Worm (Caenorhabditis elegans) whole organism, young adult: Measurements from ENCODE around the gene gldi-2.

ENCODE experiments used
- B0035.1 ChIP-seq: sonication (generic microtip); optimal IDR thresholded peaks from 2 replicates; lab custom pipeline; 2016; ENCODE audit warnings: missing genetic modification characterization, mild to moderate bottlenecking, missing compliant biosample characterization, missing genotype, missing genetic modification reagents
- B0261.1 ChIP-seq: sonication (generic microtip); optimal IDR thresholded peaks from 2 replicates; lab custom pipeline; 2016; ENCODE audit warnings: mild to moderate bottlenecking, missing genetic modification characterization, moderate library complexity, missing compliant biosample characterization
- B0336.3 ChIP-seq: fragments of 200-800 bp; sonication (Bioruptor generic); IDR thresholded peaks from 2 replicates; pipeline ENCODE4 v1.3.6; 2022; ENCODE audit warnings: missing genetic modification characterization, missing compliant biosample characterization
- F39B2.1 ChIP-seq: fragments of 200-800 bp; sonication (Bioruptor generic); IDR thresholded peaks from 2 replicates; pipeline ENCODE4 v1.3.6; 2022; ENCODE audit warnings: missing genetic modification reagents, missing genetic modification characterization, missing compliant biosample characterization
- F49E8.2 ChIP-seq: sonication (generic microtip); optimal IDR thresholded peaks from 3 replicates; lab custom pipeline; 2017; ENCODE audit warnings: missing genetic modification characterization, mild to moderate bottlenecking, missing compliant biosample characterization, antibody characterized with exemption, moderate library complexity; ENCODE audit not compliant: insufficient read depth
- F57A8.1 ChIP-seq: fragments of 200-800 bp; sonication (Bioruptor generic); optimal IDR thresholded peaks from 2 replicates; lab custom pipeline; 2018; ENCODE audit warnings: mild to moderate bottlenecking, missing genetic modification characterization, moderate library complexity, missing compliant biosample characterization
- K11D2.4 ChIP-seq: fragments of 200-800 bp; sonication (Bioruptor generic); IDR thresholded peaks from 2 replicates; pipeline ENCODE4 v1.3.6; 2022; ENCODE audit warnings: missing genetic modification reagents, missing genetic modification characterization, missing compliant biosample characterization
- K12H6.12 ChIP-seq: fragments of 200-800 bp; sonication (Bioruptor generic); optimal IDR thresholded peaks from 2 replicates; lab custom pipeline; 2018; ENCODE audit warnings: mild to moderate bottlenecking, missing genetic modification characterization, missing compliant biosample characterization
- T26A5.8 ChIP-seq: sonication (generic microtip); optimal IDR thresholded peaks from 2 replicates; lab custom pipeline; 2016; ENCODE audit warnings: missing genetic modification characterization, missing compliant biosample characterization
- Y53F4B.3 ChIP-seq: fragments of 200-800 bp; sonication (Bioruptor generic); IDR thresholded peaks from 2 replicates; pipeline ENCODE4 v1.3.6; 2022; ENCODE audit warnings: missing genetic modification reagents, missing genetic modification characterization, missing compliant biosample characterization
- Y95B8A.8 ChIP-seq: fragments of 200-800 bp; sonication (Bioruptor generic); IDR thresholded peaks from 2 replicates; pipeline ENCODE4 v1.3.6; 2022; ENCODE audit warnings: missing genetic modification reagents, missing genetic modification characterization, missing compliant biosample characterization
- akir-1 ChIP-seq: fragments of 200-800 bp; sonication (Bioruptor generic); optimal IDR thresholded peaks from 2 replicates; lab custom pipeline; 2018; ENCODE audit warnings: mild to moderate bottlenecking, missing genetic modification characterization, moderate library complexity, missing compliant biosample characterization
- aptf-2 ChIP-seq: fragments of 200-800 bp; sonication (Bioruptor generic); conservative IDR thresholded peaks from 2 replicates; pipeline ENCODE4 v1.3.6; 2022; ENCODE audit warnings: missing genetic modification reagents, missing genetic modification characterization, missing compliant biosample characterization
- bed-2 ChIP-seq: fragments of 200-800 bp; sonication (Bioruptor generic); IDR thresholded peaks from 2 replicates; pipeline ENCODE4 v1.3.6; 2022; ENCODE audit warnings: missing genetic modification reagents, missing genetic modification characterization, missing compliant biosample characterization
- ceh-100 ChIP-seq: fragments of 200-800 bp; sonication (Bioruptor generic); IDR thresholded peaks from 2 replicates; pipeline ENCODE4 v1.3.6; 2022; ENCODE audit warnings: missing genetic modification reagents, missing genetic modification characterization, missing compliant biosample characterization
- ceh-27 ChIP-seq: fragments of 200-800 bp; sonication (Bioruptor generic); optimal IDR thresholded peaks from 2 replicates; lab custom pipeline; 2018; ENCODE audit warnings: mild to moderate bottlenecking, missing genetic modification characterization, moderate library complexity, missing compliant biosample characterization
- ceh-58 ChIP-seq: fragments of 200-800 bp; sonication (Bioruptor generic); IDR thresholded peaks from 2 replicates; pipeline ENCODE4 v1.3.6; 2022; ENCODE audit warnings: missing genetic modification characterization, missing compliant biosample characterization
- ceh-91 ChIP-seq: fragments of 200-800 bp; sonication (Bioruptor generic); IDR thresholded peaks from 2 replicates; pipeline ENCODE4 v1.3.6; 2022; ENCODE audit warnings: missing genetic modification reagents, missing genetic modification characterization, missing compliant biosample characterization
- dpff-1 ChIP-seq: sonication (generic microtip); optimal IDR thresholded peaks from 2 replicates; lab custom pipeline; 2017; ENCODE audit warnings: mild to moderate bottlenecking, missing genetic modification characterization, missing compliant biosample characterization
- efl-1 ChIP-seq: fragments of 150-350 bp; optimal IDR thresholded peaks from 2 replicates; lab custom pipeline; 2014; ENCODE audit warnings: missing biosample characterization, missing genetic modification reagents, missing genetic modification characterization
- egl-18 ChIP-seq: fragments of 200-800 bp; sonication (Bioruptor generic); IDR thresholded peaks from 2 replicates; pipeline ENCODE4 v1.3.6; 2022; ENCODE audit warnings: missing genetic modification reagents, missing genetic modification characterization, missing compliant biosample characterization
- gei-17 ChIP-seq: fragments of 200-800 bp; sonication (Bioruptor generic); optimal IDR thresholded peaks from 2 replicates; lab custom pipeline; 2018; ENCODE audit warnings: mild to moderate bottlenecking, missing genetic modification characterization, missing compliant biosample characterization
- hlh-12 ChIP-seq: sonication (generic microtip); optimal IDR thresholded peaks from 2 replicates; lab custom pipeline; 2016; ENCODE audit warnings: missing genetic modification characterization, missing compliant biosample characterization
- hlh-26 ChIP-seq: fragments of 200-800 bp; sonication (Bioruptor generic); conservative IDR thresholded peaks from 2 replicates; pipeline ENCODE4 v1.3.6; 2022; ENCODE audit warnings: missing genetic modification reagents, missing genetic modification characterization, missing compliant biosample characterization
- hmg-20 ChIP-seq: fragments of 200-800 bp; sonication (Bioruptor generic); IDR thresholded peaks from 2 replicates; pipeline ENCODE4 v1.3.6; 2022; ENCODE audit warnings: missing genetic modification reagents, missing genetic modification characterization, missing compliant biosample characterization
- hrde-1 ChIP-seq: sonication (generic microtip); optimal IDR thresholded peaks from 2 replicates; lab custom pipeline; 2016; ENCODE audit warnings: missing genetic modification characterization, mild to moderate bottlenecking, missing compliant biosample characterization, moderate library complexity, missing genotype, missing genetic modification reagents, borderline replicate concordance
- hsf-1 ChIP-seq: fragments of 200-800 bp; sonication (Bioruptor generic); IDR thresholded peaks from 2 replicates; pipeline ENCODE4 v1.3.6; 2022; ENCODE audit warnings: missing genetic modification reagents, missing genetic modification characterization, missing compliant biosample characterization
- let-526 ChIP-seq: fragments of 200-800 bp; sonication (Bioruptor generic); IDR thresholded peaks from 2 replicates; pipeline ENCODE4 v1.3.6; 2022; ENCODE audit warnings: missing genetic modification reagents, missing genetic modification characterization, missing compliant biosample characterization
- let-607 ChIP-seq, 2 experiments: fragments of 200-800 bp in 1 of 2; sonication (Bioruptor generic) in 1 of 2; sonication (generic microtip) in 1 of 2; optimal IDR thresholded peaks; 2 replicates each; lab custom pipeline; 2016 to 2018; ENCODE audit warnings: mild to moderate bottlenecking in 2 of 2, missing compliant biosample characterization in 2 of 2, missing genetic modification characterization in 2 of 2, moderate library complexity in 2 of 2, missing genotype in 1 of 2
- lin-35 ChIP-seq, 3 experiments: fragments of 150-350 bp in 2 of 3; sonication (generic microtip) in 1 of 3; optimal IDR thresholded peaks; 2 replicates each; lab custom pipeline; 2014 to 2018; ENCODE audit warnings: missing biosample characterization in 3 of 3, missing genetic modification characterization in 3 of 3, missing genetic modification reagents in 3 of 3
- lin-40 ChIP-seq: sonication (generic microtip); optimal IDR thresholded peaks from 2 replicates; lab custom pipeline; 2016; ENCODE audit warnings: missing genetic modification characterization, mild to moderate bottlenecking, missing compliant biosample characterization, missing genotype, missing genetic modification reagents
- lir-1 ChIP-seq: fragments of 200-800 bp; sonication (Bioruptor generic); conservative IDR thresholded peaks from 2 replicates; pipeline ENCODE4 v1.3.6; 2022; ENCODE audit warnings: missing genetic modification reagents, missing genetic modification characterization, missing compliant biosample characterization
- lsl-1 ChIP-seq: fragments of 200-800 bp; sonication (Bioruptor generic); optimal IDR thresholded peaks from 2 replicates; lab custom pipeline; 2018; ENCODE audit warnings: mild to moderate bottlenecking, missing genetic modification characterization, moderate library complexity, missing compliant biosample characterization
- lsy-27 ChIP-seq: sonication (generic microtip); optimal IDR thresholded peaks from 2 replicates; lab custom pipeline; 2017; ENCODE audit warnings: missing genetic modification characterization, mild to moderate bottlenecking, missing compliant biosample characterization, antibody characterized with exemption, missing genotype, borderline replicate concordance; ENCODE audit not compliant: insufficient read depth
- madf-6 ChIP-seq: fragments of 200-800 bp; sonication (Bioruptor generic); IDR thresholded peaks from 2 replicates; pipeline ENCODE4 v1.3.6; 2022; ENCODE audit warnings: missing genetic modification reagents, missing genetic modification characterization, missing compliant biosample characterization
- mel-28 ChIP-seq: sonication (generic microtip); optimal IDR thresholded peaks from 2 replicates; lab custom pipeline; 2016; ENCODE audit warnings: borderline replicate concordance, mild to moderate bottlenecking, missing genetic modification characterization, missing compliant biosample characterization
- mes-4 ChIP-seq: sonication (generic microtip); optimal IDR thresholded peaks from 2 replicates; lab custom pipeline; 2016; ENCODE audit warnings: missing genotype, missing genetic modification characterization, missing compliant biosample characterization
- pbrm-1 ChIP-seq: fragments of 200-800 bp; sonication (Bioruptor generic); IDR thresholded peaks from 2 replicates; pipeline ENCODE4 v1.3.6; 2022; ENCODE audit warnings: missing genetic modification reagents, missing genetic modification characterization, missing compliant biosample characterization
- sdz-38 ChIP-seq: sonication (generic microtip); optimal IDR thresholded peaks from 2 replicates; lab custom pipeline; 2016; ENCODE audit warnings: missing genotype, missing genetic modification characterization, missing compliant biosample characterization
- snpc-1.3 ChIP-seq: sonication (generic microtip); optimal IDR thresholded peaks from 2 replicates; lab custom pipeline; 2017; ENCODE audit warnings: missing genetic modification characterization, mild to moderate bottlenecking, missing compliant biosample characterization, antibody characterized with exemption, moderate library complexity, missing genotype, missing genetic modification reagents; ENCODE audit not compliant: insufficient read depth
- tbx-9 ChIP-seq: sonication (generic microtip); optimal IDR thresholded peaks from 2 replicates; lab custom pipeline; 2016; ENCODE audit warnings: borderline replicate concordance, missing genetic modification characterization, inconsistent platforms, missing compliant biosample characterization
- unc-130 ChIP-seq: sonication (generic microtip); optimal IDR thresholded peaks from 2 replicates; lab custom pipeline; 2016; ENCODE audit warnings: missing genetic modification reagents, missing genetic modification characterization, missing compliant biosample characterization
- xnd-1 ChIP-seq: sonication (generic microtip); optimal IDR thresholded peaks from 2 replicates; lab custom pipeline; 2016; ENCODE audit warnings: missing genotype, missing genetic modification reagents, missing genetic modification characterization, missing compliant biosample characterization
- zfh-2 ChIP-seq: fragments of 200-800 bp; sonication (Bioruptor generic); conservative IDR thresholded peaks from 2 replicates; pipeline ENCODE4 v1.3.6; 2022; ENCODE audit warnings: missing genetic modification reagents, missing genetic modification characterization, missing compliant biosample characterization
- ztf-22 ChIP-seq: fragments of 200-800 bp; sonication (Bioruptor generic); optimal IDR thresholded peaks from 2 replicates; lab custom pipeline; 2018; ENCODE audit warnings: mild to moderate bottlenecking, missing genetic modification characterization, moderate library complexity, missing compliant biosample characterization
- ztf-3 ChIP-seq: fragments of 200-800 bp; sonication (Bioruptor generic); optimal IDR thresholded peaks from 2 replicates; lab custom pipeline; 2018; ENCODE audit warnings: mild to moderate bottlenecking, missing genetic modification characterization, missing compliant biosample characterization

gldi-2 gene

ce11 chrII:6781983-6782382, 1.2 kb upstream of the gldi-2 start (continued):
- TF ChIP-seq hmg-20 (GFP tag; lab: Robert Waterston, UW): no peak
- no peak for TF ChIP-seq aptf-2
- TF ChIP-seq hrde-1 (tag; lab: Kevin White, UChicago): no peak
- TF ChIP-seq hlh-26 (GFP tag; lab: Robert Waterston, UW): no peak
- no peak for TF ChIP-seq mes-4
- no peak for TF ChIP-seq F49E8.2
- TF ChIP-seq T26A5.8: no peak
- TF ChIP-seq ceh-100 (GFP tag; lab: Robert Waterston, UW): no peak
- no peak for TF ChIP-seq unc-130 (GFP tag; lab: Kevin White, UChicago)
- TF ChIP-seq Y95B8A.8 (GFP tag; lab: Robert Waterston, UW): no peak
- no peak for TF ChIP-seq Y53F4B.3 (GFP tag; lab: Robert Waterston, UW)
- no peak for TF ChIP-seq akir-1
- TF ChIP-seq hlh-12 (tag; lab: Kevin White, UChicago): no peak
- no peak for TF ChIP-seq ztf-3 (GFP tag; lab: Kevin White, UChicago)
- TF ChIP-seq mel-28 (tag; lab: Kevin White, UChicago): no peak
- TF ChIP-seq lin-40 (tag; lab: Kevin White, UChicago): no peak
- TF ChIP-seq B0035.1 (tag; lab: Kevin White, UChicago): no peak
- peak; percentile 73 for TF ChIP-seq xnd-1 (tag; lab: Kevin White, UChicago)
- no peak for TF ChIP-seq ztf-22
- TF ChIP-seq sdz-38 (tag; lab: Kevin White, UChicago): no peak

- TF ChIP-seq F57A8.1 (GFP tag; lab: Kevin White, UChicago): no peak
- TF ChIP-seq lir-1: no peak
- no peak for TF ChIP-seq tbx-9
- TF ChIP-seq lsl-1 (GFP tag; lab: Kevin White, UChicago): no peak
- no peak for TF ChIP-seq lsy-27 (tag; lab: Kevin White, UChicago)
- TF ChIP-seq snpc-1.3 (tag; lab: Kevin White, UChicago): no peak
- TF ChIP-seq bed-2 (GFP tag; lab: Robert Waterston, UW): no peak
- peak in 1 of 3 experiments; percentile 41 for TF ChIP-seq lin-35 (GFP tag; optimal IDR thresholded peaks at IDR 0.05; lab: Kevin White, UChicago)
- no peak for TF ChIP-seq dpff-1 (tag; lab: Kevin White, UChicago)
- TF ChIP-seq aptf-2: no peak
- TF ChIP-seq hsf-1: no peak
- no peak for TF ChIP-seq mel-28 (tag; lab: Kevin White, UChicago)
- no peak for TF ChIP-seq hlh-26 (GFP tag; lab: Robert Waterston, UW)
- peak; percentile 76 for TF ChIP-seq ceh-27 (GFP tag; lab: Kevin White, UChicago)
- no peak for TF ChIP-seq ceh-100 (GFP tag; lab: Robert Waterston, UW)
- TF ChIP-seq F49E8.2: no peak
- peak; percentile 14 for TF ChIP-seq gei-17 (GFP tag; lab: Kevin White, UChicago)
- TF ChIP-seq B0336.3 (GFP tag; lab: Robert Waterston, UW): peak; percentile 41
- TF ChIP-seq F39B2.1: no peak
- TF ChIP-seq zfh-2 (GFP tag; lab: Robert Waterston, UW): peak; percentile 82
- no peak for TF ChIP-seq efl-1 (GFP tag; lab: Kevin White, UChicago)
- no peak for TF ChIP-seq ztf-22
- 0 out of 2 replicates have a peak, but pooled peaks have one; percentile 33 for TF ChIP-seq pbrm-1
- TF ChIP-seq let-607 (tag; optimal IDR thresholded peaks at IDR 0.05; lab: Kevin White, UChicago): no peak
- no peak for TF ChIP-seq B0261.1 (tag; lab: Kevin White, UChicago)
- no peak; the same call in 1 of the 2 replicates for TF ChIP-seq K11D2.4
- no peak for TF ChIP-seq madf-6
- no peak for TF ChIP-seq let-526 (GFP tag; lab: Robert Waterston, UW)
- TF ChIP-seq egl-18 (GFP tag; lab: Robert Waterston, UW): no peak
- TF ChIP-seq K12H6.12 (tag; lab: Kevin White, UChicago): peak; percentile 91
- no peak for TF ChIP-seq ceh-91 (GFP tag; lab: Robert Waterston, UW)
- no peak for TF ChIP-seq ceh-58 (GFP tag; lab: Robert Waterston, UW)
Observed at ce11 chrII:6782738-6783163, 476 bp upstream of the gldi-2 start.
